Fruit fly (Drosophila melanogaster) whole organism, embryonic: Measurements from ENCODE around the gene galla-2.

Experiments
- Atf-2 ChIP-seq: fragments of 200-800 bp; sonication (Bioruptor generic); optimal IDR thresholded peaks from 2 replicates; lab custom pipeline; 2016; ENCODE audit warnings: missing biosample characterization, missing genetic modification characterization
- Bdp1 ChIP-seq: fragments of 200-800 bp; sonication (Bioruptor generic); optimal IDR thresholded peaks from 3 replicates; lab custom pipeline; 2016; ENCODE audit warnings: missing biosample characterization, missing genetic modification characterization
- CG10366 ChIP-seq: fragments of 200-800 bp; sonication (Bioruptor generic); IDR thresholded peaks from 2 replicates; pipeline ENCODE4 v1.3.6; 2022; ENCODE audit warnings: missing biosample characterization, missing genetic modification characterization
- CG10959 ChIP-seq: fragments of 200-800 bp; sonication (Bioruptor generic); IDR thresholded peaks from 2 replicates; pipeline ENCODE4 v1.3.6; 2022; ENCODE audit warnings: missing biosample characterization, missing genetic modification characterization
- CG11398 ChIP-seq: fragments of 200-800 bp; sonication (Bioruptor generic); optimal IDR thresholded peaks from 2 replicates; lab custom pipeline; 2016; ENCODE audit warnings: missing biosample characterization, missing genetic modification characterization
- CG11456 ChIP-seq: fragments of 200-800 bp; sonication (Bioruptor generic); IDR thresholded peaks from 3 replicates; pipeline ENCODE4 v1.3.6; 2022; ENCODE audit warnings: missing biosample characterization, missing genetic modification characterization
- CG13123 ChIP-seq: fragments of 200-800 bp; sonication (Bioruptor generic); optimal IDR thresholded peaks from 2 replicates; lab custom pipeline; 2016; ENCODE audit warnings: missing biosample characterization, missing genetic modification characterization
- CG15601 ChIP-seq: fragments of 200-800 bp; sonication (Bioruptor generic); optimal IDR thresholded peaks from 3 replicates; lab custom pipeline; 2019; ENCODE audit warnings: missing biosample characterization, mild to moderate bottlenecking, missing genetic modification characterization, moderate library complexity
- CG1603 ChIP-seq: fragments of 200-800 bp; sonication (Bioruptor generic); optimal IDR thresholded peaks from 2 replicates; lab custom pipeline; 2019; ENCODE audit warnings: missing biosample characterization, mild to moderate bottlenecking, missing genetic modification characterization, moderate library complexity
- CG17186 ChIP-seq: fragments of 200-800 bp; sonication (Bioruptor generic); optimal IDR thresholded peaks from 3 replicates; lab custom pipeline; 2017; ENCODE audit warnings: missing biosample characterization, missing genetic modification reagents, missing genetic modification characterization
- CG18262 ChIP-seq: fragments of 200-800 bp; optimal IDR thresholded peaks from 3 replicates; lab custom pipeline; 2019; ENCODE audit warnings: missing biosample characterization, mild to moderate bottlenecking, missing genetic modification characterization, moderate library complexity
- CG2120 ChIP-seq: fragments of 200-800 bp; sonication (Bioruptor generic); optimal IDR thresholded peaks from 3 replicates; lab custom pipeline; 2016; ENCODE audit warnings: missing biosample characterization, missing genetic modification characterization
- CG32767 ChIP-seq: fragments of 200-800 bp; sonication (Bioruptor generic); IDR thresholded peaks from 2 replicates; pipeline ENCODE4 v1.3.6; 2022; ENCODE audit warnings: missing biosample characterization, missing genetic modification characterization
- CG3726 ChIP-seq: fragments of 200-800 bp; sonication (Bioruptor generic); IDR thresholded peaks from 3 replicates; pipeline ENCODE4, ENCODE4 v1.3.6; 2022; ENCODE audit warnings: missing biosample characterization, missing genetic modification characterization
- CG4360 ChIP-seq: fragments of 200-800 bp; sonication (Bioruptor generic); IDR thresholded peaks from 2 replicates; pipeline ENCODE4 v1.3.6; 2022; ENCODE audit warnings: missing biosample characterization, missing genetic modification characterization
- CG4730 ChIP-seq: fragments of 200-800 bp; sonication (Bioruptor generic); IDR thresholded peaks from 2 replicates; pipeline ENCODE4 v1.3.6; 2022; ENCODE audit warnings: missing biosample characterization, missing genetic modification characterization
- CG5180 ChIP-seq: fragments of 200-800 bp; sonication (Bioruptor generic); optimal IDR thresholded peaks from 3 replicates; lab custom pipeline; 2017; ENCODE audit warnings: missing biosample characterization, missing genetic modification characterization, mild to moderate bottlenecking, moderate library complexity, missing genetic modification reagents
- CG6272 ChIP-seq: fragments of 200-800 bp; sonication (Bioruptor generic); IDR thresholded peaks from 2 replicates; pipeline ENCODE4 v1.3.6; 2022; ENCODE audit warnings: missing biosample characterization, missing genetic modification characterization
- CG7839 ChIP-seq: fragments of 200-800 bp; sonication (Bioruptor generic); optimal IDR thresholded peaks from 3 replicates; lab custom pipeline; 2018; ENCODE audit warnings: missing biosample characterization, mild to moderate bottlenecking, missing genetic modification characterization, moderate library complexity
- Deaf1 ChIP-seq: fragments of 200-800 bp; optimal IDR thresholded peaks from 3 replicates; lab custom pipeline; 2019; ENCODE audit warnings: missing biosample characterization, mild to moderate bottlenecking, missing genetic modification characterization, moderate library complexity
- Doc2 ChIP-seq: fragments of 200-800 bp; sonication (Bioruptor generic); IDR thresholded peaks from 2 replicates; pipeline ENCODE4 v1.3.6; 2022; ENCODE audit warnings: missing biosample characterization, missing genetic modification characterization
- Doc3 ChIP-seq: fragments of 200-800 bp; sonication (Bioruptor generic); IDR thresholded peaks from 3 replicates; pipeline ENCODE4 v1.3.6; 2022; ENCODE audit warnings: missing biosample characterization, missing genetic modification characterization; ENCODE audit not compliant: partially characterized antibody
- ERR ChIP-seq: fragments of 200-800 bp; sonication (Bioruptor generic); optimal IDR thresholded peaks from 2 replicates; lab custom pipeline; 2016; ENCODE audit warnings: missing biosample characterization, missing genetic modification characterization
- Jarid2 ChIP-seq: fragments of 200-800 bp; sonication (Bioruptor generic); optimal IDR thresholded peaks from 3 replicates; lab custom pipeline; 2017; ENCODE audit warnings: mild to moderate bottlenecking, missing biosample characterization, missing genetic modification reagents, missing genetic modification characterization
- Nf-YA ChIP-seq: fragments of 200-800 bp; sonication (Bioruptor generic); IDR thresholded peaks from 2 replicates; pipeline ENCODE4 v1.3.6; 2022; ENCODE audit warnings: missing biosample characterization, missing genetic modification characterization
- Stat92E ChIP-seq, 3 experiments: fragments of >200 bp in 2 of 3; fragments of 200-800 bp in 1 of 3; sonication (Bioruptor generic) in 1 of 3; optimal IDR thresholded peaks; 2 replicates each; lab custom pipeline; 2017 to 2019; ENCODE audit warnings: missing biosample characterization in 3 of 3, missing genetic modification characterization in 3 of 3, mild to moderate bottlenecking in 1 of 3, moderate library complexity in 1 of 3
- Xrp1 ChIP-seq: fragments of 200-800 bp; sonication (Bioruptor generic); IDR thresholded peaks from 2 replicates; pipeline ENCODE4 v1.3.6; 2022; ENCODE audit warnings: missing biosample characterization, missing genetic modification characterization
- az2 ChIP-seq: fragments of 200-800 bp; sonication (Bioruptor generic); optimal IDR thresholded peaks from 3 replicates; lab custom pipeline; 2016; ENCODE audit warnings: missing biosample characterization, missing genetic modification characterization
- bcd ChIP-seq: fragments of 200-800 bp; sonication (Bioruptor generic); optimal IDR thresholded peaks from 2 replicates; lab custom pipeline; 2017; ENCODE audit warnings: missing biosample characterization, mild to moderate bottlenecking, missing genetic modification characterization
- cg ChIP-seq: fragments of 200-800 bp; sonication (Bioruptor generic); optimal IDR thresholded peaks from 3 replicates; lab custom pipeline; 2019; ENCODE audit warnings: missing biosample characterization, mild to moderate bottlenecking, missing genetic modification characterization, moderate library complexity
- dmrt11E ChIP-seq: fragments of 200-800 bp; sonication (Bioruptor generic); optimal IDR thresholded peaks from 3 replicates; lab custom pipeline; 2018; ENCODE audit warnings: missing biosample characterization, mild to moderate bottlenecking, missing genetic modification characterization, moderate library complexity
- gfzf ChIP-seq: fragments of 200-800 bp; sonication (Bioruptor generic); optimal IDR thresholded peaks from 2 replicates; lab custom pipeline; 2016; ENCODE audit warnings: missing biosample characterization, mild to moderate bottlenecking, missing genetic modification characterization, moderate library complexity
- grn ChIP-seq: fragments of 200-800 bp; sonication (Bioruptor generic); optimal IDR thresholded peaks from 3 replicates; lab custom pipeline; 2017; ENCODE audit warnings: missing biosample characterization, missing genetic modification characterization
- hth ChIP-seq: fragments of >200 bp; optimal IDR thresholded peaks from 2 replicates; lab custom pipeline; 2017; ENCODE audit warnings: inconsistent platforms
- jumu ChIP-seq: fragments of 200-800 bp; sonication (Bioruptor generic); optimal IDR thresholded peaks from 3 replicates; lab custom pipeline; 2016; ENCODE audit warnings: missing biosample characterization, missing genetic modification characterization
- ken ChIP-seq: fragments of 200-800 bp; sonication (Bioruptor generic); IDR thresholded peaks from 3 replicates; pipeline ENCODE4 v1.3.6; 2022; ENCODE audit warnings: missing biosample characterization, missing genetic modification characterization
- kni ChIP-seq: fragments of 200-800 bp; sonication (Bioruptor generic); optimal IDR thresholded peaks from 3 replicates; lab custom pipeline; 2017; ENCODE audit warnings: mild to moderate bottlenecking, missing biosample characterization, missing genetic modification reagents, missing genetic modification characterization
- lola ChIP-seq, 3 experiments: fragments of >200 bp in 2 of 3; fragments of 200-800 bp in 1 of 3; sonication (Bioruptor generic) in 1 of 3; optimal IDR thresholded peaks; 2 replicates each; lab custom pipeline; 2017 to 2019; ENCODE audit warnings: missing biosample characterization in 3 of 3, missing genetic modification characterization in 3 of 3, mild to moderate bottlenecking in 1 of 3, moderate library complexity in 1 of 3
- nom ChIP-seq: fragments of 200-800 bp; sonication (Bioruptor generic); optimal IDR thresholded peaks from 2 replicates; lab custom pipeline; 2017; ENCODE audit warnings: missing biosample characterization, missing genetic modification characterization, mild to moderate bottlenecking, moderate library complexity, missing genetic modification reagents
- onecut ChIP-seq: fragments of 200-800 bp; sonication (Bioruptor generic); IDR thresholded peaks from 2 replicates; pipeline ENCODE4 v1.3.6; 2022; ENCODE audit warnings: missing biosample characterization, missing genetic modification characterization
- phol ChIP-seq: fragments of 200-800 bp; sonication (Bioruptor generic); optimal IDR thresholded peaks from 3 replicates; lab custom pipeline; 2018; ENCODE audit warnings: missing biosample characterization, mild to moderate bottlenecking, missing genetic modification characterization, moderate library complexity
- sens ChIP-seq: fragments of 200-800 bp; sonication (Bioruptor generic); peaks from one replicate; lab custom pipeline; 2016; ENCODE audit warnings: missing biosample characterization, missing genetic modification characterization
- so ChIP-seq: fragments of 200-800 bp; sonication (Bioruptor generic); IDR thresholded peaks from 3 replicates; pipeline ENCODE4 v1.3.6; 2022; ENCODE audit warnings: missing biosample characterization, missing genetic modification characterization
- sqz ChIP-seq: fragments of 200-800 bp; sonication (Bioruptor generic); optimal IDR thresholded peaks from 3 replicates; lab custom pipeline; 2018; ENCODE audit warnings: missing biosample characterization, mild to moderate bottlenecking, missing genetic modification characterization
- stc ChIP-seq: fragments of 200-800 bp; sonication (Bioruptor generic); IDR thresholded peaks from 2 replicates; pipeline ENCODE4 v1.3.6; 2022; ENCODE audit warnings: missing biosample characterization, missing genetic modification characterization
- tna ChIP-seq: fragments of 200-800 bp; sonication (Bioruptor generic); IDR thresholded peaks from 2 replicates; pipeline ENCODE4 v1.3.6; 2022; ENCODE audit warnings: missing biosample characterization, missing genetic modification characterization; ENCODE audit not compliant: partially characterized antibody
- twi ChIP-seq: fragments of 200-800 bp; optimal IDR thresholded peaks from 2 replicates; lab custom pipeline; 2019; ENCODE audit warnings: missing biosample characterization, mild to moderate bottlenecking, missing genetic modification characterization, moderate library complexity
- unpg ChIP-seq: fragments of 200-800 bp; sonication (Bioruptor generic); optimal IDR thresholded peaks from 3 replicates; lab custom pipeline; 2018; ENCODE audit warnings: missing biosample characterization, mild to moderate bottlenecking, missing genetic modification characterization, moderate library complexity

The galla-2 gene

DNA sequence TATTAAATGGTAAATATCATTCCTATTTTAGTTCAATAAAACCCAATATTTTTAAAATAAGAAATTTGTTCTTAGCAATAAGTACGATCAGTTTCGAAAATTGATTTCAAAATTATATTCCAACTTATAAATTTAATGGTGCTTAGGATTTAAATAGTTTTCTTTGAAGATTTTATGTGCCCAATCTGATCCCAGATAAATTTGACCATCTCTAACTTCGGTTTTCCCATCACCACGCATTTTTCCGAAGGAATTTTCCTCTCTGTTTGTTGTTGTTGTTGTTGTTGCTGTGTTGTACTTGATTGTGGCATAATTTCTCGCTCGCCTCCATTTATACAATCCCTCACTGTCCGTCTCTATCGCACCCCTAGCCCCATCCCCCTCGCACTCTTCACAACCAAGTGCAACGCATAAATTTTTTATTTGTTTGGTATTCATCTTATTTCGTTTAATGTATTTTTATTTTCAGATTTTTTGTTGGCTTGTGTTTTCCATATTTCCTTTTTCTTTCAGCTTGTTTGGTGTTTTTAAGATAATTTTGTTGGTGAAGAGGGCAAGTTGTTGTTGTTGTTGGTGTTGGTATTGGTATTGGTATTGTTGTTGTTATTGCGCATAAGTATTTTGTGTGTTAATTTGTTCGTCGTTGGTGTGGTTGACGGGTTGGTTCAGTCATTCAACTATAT, 32.9 kb upstream of the galla-2 start (continued):
- peak; percentile 62; the same call in 1 of the 2 replicates for TF ChIP-seq Xrp1
- no peak for TF ChIP-seq Bdp1 (GFP tag; lab: Kevin White, UChicago)
- TF ChIP-seq CG18262 (tag; lab: Kevin White, UChicago) = peak; percentile 75
- TF ChIP-seq az2 (GFP tag; lab: Kevin White, UChicago) = peak; percentile 51
- TF ChIP-seq tna (GFP tag; lab: Robert Waterston, UW) = peak; percentile 35; the same call in 1 of the 2 replicates
- TF ChIP-seq sens (GFP tag; lab: Kevin White, UChicago) = peak; percentile 79
- TF ChIP-seq gfzf (GFP tag; lab: Kevin White, UChicago) = no peak
- peak; percentile 6 for TF ChIP-seq CG2120 (GFP tag; lab: Kevin White, UChicago)
- TF ChIP-seq phol = peak; percentile 61
- TF ChIP-seq Atf-2 (GFP tag; lab: Kevin White, UChicago) = no peak
- 0 out of 3 replicates have a peak, but pooled peaks have one; percentile 23 for TF ChIP-seq ken (GFP tag; lab: Robert Waterston, UW)
- TF ChIP-seq jumu (GFP tag; lab: Kevin White, UChicago) = no peak
- TF ChIP-seq CG1603 (tag; lab: Kevin White, UChicago) = peak; percentile 20
- peak; percentile 32; the same call in 1 of the 2 replicates for TF ChIP-seq onecut (GFP tag; lab: Robert Waterston, UW)
- no peak for TF ChIP-seq so (GFP tag; lab: Robert Waterston, UW)
- no peak for TF ChIP-seq bcd (GFP tag; lab: Kevin White, UChicago)
- no peak for TF ChIP-seq stc (GFP tag; lab: Robert Waterston, UW)
- peak; percentile 27 for TF ChIP-seq CG7839 (tag; lab: Kevin White, UChicago)
- TF ChIP-seq cg (GFP tag; lab: Kevin White, UChicago) = peak; percentile 70
- peak; percentile 2 for TF ChIP-seq CG13123 (GFP tag; lab: Kevin White, UChicago)
- no peak for TF ChIP-seq Doc2 (GFP tag; lab: Robert Waterston, UW)
- TF ChIP-seq CG11398 = no peak
- TF ChIP-seq CG10366 (GFP tag; lab: Robert Waterston, UW) = peak; percentile 15; the same call in 1 of the 2 replicates
- peak; percentile 80 for TF ChIP-seq sqz (GFP tag; lab: Kevin White, UChicago)
- TF ChIP-seq Jarid2 (GFP tag; lab: Kevin White, UChicago) = no peak
- TF ChIP-seq lola (GFP tag; optimal IDR thresholded peaks at IDR 0.05; lab: Kevin White, UChicago) = peak in 1 of 3 experiments; percentile 62
- no peak for TF ChIP-seq hth (lab: Kevin White, UChicago)
- peak; percentile 15 for TF ChIP-seq unpg (GFP tag; lab: Kevin White, UChicago)
- TF ChIP-seq CG11456 = no peak
- no peak for TF ChIP-seq CG6272 (GFP tag; lab: Robert Waterston, UW)

DNA sequence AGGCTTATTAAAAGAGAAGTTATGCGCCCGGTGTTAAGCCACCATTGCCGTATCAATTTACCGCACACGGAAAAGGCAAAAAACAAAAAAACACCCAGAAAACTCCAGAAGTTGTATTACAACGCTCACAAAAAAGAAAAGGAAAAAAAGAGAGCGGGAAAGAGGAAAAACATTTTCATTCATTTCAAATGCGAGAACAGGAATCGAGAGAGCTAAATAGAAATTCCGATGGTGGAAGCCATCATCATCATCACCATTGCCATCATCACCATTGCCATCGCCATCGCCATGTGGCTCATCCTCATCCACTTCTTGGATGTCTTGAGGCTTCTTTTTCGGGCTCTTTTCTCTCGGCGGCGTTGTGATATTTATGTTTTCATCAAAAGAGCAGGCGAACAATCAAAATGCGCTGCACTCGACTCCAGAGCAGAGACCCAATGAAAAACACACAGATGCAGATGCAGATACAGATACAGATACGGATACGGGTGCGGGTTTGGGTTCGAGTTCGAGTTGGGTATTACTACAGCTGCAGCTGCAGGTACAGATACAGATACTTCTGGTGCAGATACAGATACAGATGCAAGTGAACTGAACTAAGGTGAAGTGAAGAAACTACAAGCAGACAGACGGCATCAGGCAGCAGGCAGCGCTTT, 31.5 kb upstream of the galla-2 start:
- TF ChIP-seq CG4360 (GFP tag; lab: Robert Waterston, UW) = peak; percentile 37; the same call in 1 of the 2 replicates
- TF ChIP-seq Stat92E (GFP tag; optimal IDR thresholded peaks at IDR 0.05; lab: Kevin White, UChicago) = no peak
- peak; percentile 34; the same call in 1 of the 2 replicates for TF ChIP-seq CG32767 (GFP tag; lab: Robert Waterston, UW)
- peak; percentile 79 for TF ChIP-seq CG5180 (GFP tag; lab: Kevin White, UChicago)
- TF ChIP-seq Doc3 (GFP tag; lab: Robert Waterston, UW) = no peak
- TF ChIP-seq dmrt11E (tag; lab: Kevin White, UChicago) = no peak
- TF ChIP-seq Deaf1 (tag; lab: Kevin White, UChicago) = peak; percentile 31
- TF ChIP-seq CG3726 (GFP tag; lab: Robert Waterston, UW) = no peak
- TF ChIP-seq ERR (GFP tag; lab: Kevin White, UChicago) = no peak
- peak; percentile 5 for TF ChIP-seq CG15601 (tag; lab: Kevin White, UChicago)
- TF ChIP-seq kni (GFP tag; lab: Kevin White, UChicago) = peak; percentile 97
- TF ChIP-seq CG4730 (GFP tag; lab: Robert Waterston, UW) = no peak
- TF ChIP-seq twi = peak; percentile 77
- no peak for TF ChIP-seq Nf-YA (GFP tag; lab: Robert Waterston, UW)
- peak; percentile 35 for TF ChIP-seq nom
- TF ChIP-seq CG17186 (GFP tag; lab: Kevin White, UChicago) = no peak
- TF ChIP-seq grn (GFP tag; lab: Kevin White, UChicago) = peak; percentile 99
- TF ChIP-seq CG10959 (GFP tag; lab: Robert Waterston, UW) = no peak
